Worm (Caenorhabditis elegans): ENCODE results near the gene odr-2.

Gene odr-2

ce11 chrV:7129460-7129859, 26.1 kb downstream of the odr-2 start, which contains the start of gene T01C4.8:
TSS of gene T01C4.8 (minus strand) at chrV:7129560.
- no peak for TF ChIP-seq mbf-1 (tag; optimal IDR thresholded peaks at IDR 0.05)
- TF ChIP-seq F13H6.1 (tag; optimal IDR thresholded peaks at IDR 0.05) = no peak
- no peak for TF ChIP-seq nhr-10 (tag; optimal IDR thresholded peaks at IDR 0.05)
- TF ChIP-seq sem-4 (tag; optimal IDR thresholded peaks at IDR 0.05) = no peak
- TF ChIP-seq mab-5 (tag; optimal IDR thresholded peaks at IDR 0.05) = no peak
- no peak for TF ChIP-seq nhr-21 (tag; optimal IDR thresholded peaks at IDR 0.05)
- TF ChIP-seq ZK546.5 (tag; optimal IDR thresholded peaks at IDR 0.05) = no peak
- no peak for TF ChIP-seq C34F6.9 (tag; optimal IDR thresholded peaks at IDR 0.05)
- TF ChIP-seq snpc-4 (tag; optimal IDR thresholded peaks at IDR 0.05) = no peak
- TF ChIP-seq dmd-4 (tag; optimal IDR thresholded peaks at IDR 0.05) = no peak
- no peak for TF ChIP-seq lin-13 (GFP tag; optimal IDR thresholded peaks at IDR 0.05)
- TF ChIP-seq zag-1 (tag; optimal IDR thresholded peaks at IDR 0.05) = no peak
- no peak for TF ChIP-seq aly-2 (tag; optimal IDR thresholded peaks at IDR 0.05)

- TF ChIP-seq ztf-11 (tag; optimal IDR thresholded peaks at IDR 0.05) = no peak
Measured at ce11 chrV:7130974-7131373, 27.6 kb downstream of the odr-2 start, which contains the start of gene srx-36. TSS of gene srx-36 (minus strand) at chrV:7131074.

ce11 chrV:7132248-7132647, 28.9 kb downstream of the odr-2 start, which contains the start of gene sre-10:
TSS of gene sre-10 (plus strand) at chrV:7132548.
- TF ChIP-seq lin-13 (GFP tag; optimal IDR thresholded peaks at IDR 0.05) (no peak), nhr-77 (tag; optimal IDR thresholded peaks at IDR 0.05) (no peak), ceh-16 (tag; optimal IDR thresholded peaks at IDR 0.05) (no peak), nhr-25 (tag; optimal IDR thresholded peaks at IDR 0.05) (no peak), sma-3 (GFP tag; optimal IDR thresholded peaks at IDR 0.05) (no peak), fos-1 (tag; optimal IDR thresholded peaks at IDR 0.05) (no peak), lsy-2 (tag; optimal IDR thresholded peaks at IDR 0.05) (no peak), nhr-21 (tag; optimal IDR thresholded peaks at IDR 0.05) (no peak), lin-11 (tag; optimal IDR thresholded peaks at IDR 0.05) (no peak)

- TF ChIP-seq crh-2 (tag; optimal IDR thresholded peaks at IDR 0.05) (no peak), nhr-129 (tag; optimal IDR thresholded peaks at IDR 0.05) (no peak), sma-9 (GFP tag; optimal IDR thresholded peaks at IDR 0.05) (no peak), sma-9 (tag; optimal IDR thresholded peaks at IDR 0.05) (no peak), lsy-2 (tag; optimal IDR thresholded peaks at IDR 0.05) (no peak), elt-1 (tag; optimal IDR thresholded peaks at IDR 0.05) (no peak), C34F6.9 (tag; optimal IDR thresholded peaks at IDR 0.05) (no peak), ama-1 (optimal IDR thresholded peaks at IDR 0.05) (no peak), mab-5 (tag; optimal IDR thresholded peaks at IDR 0.05) (no peak), ztf-4 (tag; optimal IDR thresholded peaks at IDR 0.05) (no peak), F13H6.1 (tag; optimal IDR thresholded peaks at IDR 0.05) (no peak), nhr-11 (tag; optimal IDR thresholded peaks at IDR 0.05) (no peak), peb-1 (tag; optimal IDR thresholded peaks at IDR 0.05) (no peak), unc-39 (tag; optimal IDR thresholded peaks at IDR 0.05) (no peak), nhr-12 (tag; optimal IDR thresholded peaks at IDR 0.05) (no peak), mbf-1 (tag; optimal IDR thresholded peaks at IDR 0.05) (no peak), unc-62 (GFP tag; optimal IDR thresholded peaks at IDR 0.05) (no peak), ceh-16 (tag; optimal IDR thresholded peaks at IDR 0.05) (no peak), nhr-77 (tag; optimal IDR thresholded peaks at IDR 0.05) (no peak)
Measured at ce11 chrV:7133963-7134362, 30.6 kb downstream of the odr-2 start, which contains the start of gene F10D2.16. TSS of gene F10D2.16 (plus strand) at chrV:7134263.

ce11 chrV:7136859-7137258, 33.5 kb downstream of the odr-2 start:
- TF ChIP-seq lin-39 (tag; optimal IDR thresholded peaks at IDR 0.05) = no peak
- TF ChIP-seq nhr-6 (tag; optimal IDR thresholded peaks at IDR 0.05) = no peak
- TF ChIP-seq elt-1 (tag; optimal IDR thresholded peaks at IDR 0.05) = no peak
- no peak for TF ChIP-seq nhr-129 (tag; optimal IDR thresholded peaks at IDR 0.05)
- TF ChIP-seq elt-3 (tag; optimal IDR thresholded peaks at IDR 0.05) = no peak
- no peak for TF ChIP-seq ceh-82 (tag; optimal IDR thresholded peaks at IDR 0.05)
- TF ChIP-seq crh-2 (tag; optimal IDR thresholded peaks at IDR 0.05) = no peak
- no peak for TF ChIP-seq nhr-11 (tag; optimal IDR thresholded peaks at IDR 0.05)
- TF ChIP-seq nhr-21 (tag; optimal IDR thresholded peaks at IDR 0.05) = no peak

Data from whole organism, L2 larva.